Fruit fly (Drosophila melanogaster): Measurements from ENCODE around the gene Dus2.

The Dus2 gene

dm6 chrX:14218045-14218483 is 19.7 kb upstream of the Dus2 start (continued):
- TF ChIP-seq pita (GFP tag; optimal IDR thresholded peaks at IDR 0.05) (no peak), Xrp1 (GFP tag; IDR thresholded peaks at IDR 0.05) (peak; percentile 92), ham (GFP tag; IDR thresholded peaks at IDR 0.05) (peak; percentile 46; the same call in 1 of the 2 replicates), CG6765 (GFP tag; optimal IDR thresholded peaks at IDR 0.05) (peak; percentile 72), CG13296 (GFP tag; optimal IDR thresholded peaks at IDR 0.05) (peak; percentile 84), CG17359 (tag; optimal IDR thresholded peaks at IDR 0.05) (peak; percentile 90), sd (tag; optimal IDR thresholded peaks at IDR 0.05) (peak; percentile 47), esg (GFP tag; conservative IDR thresholded peaks at IDR 0.05) (peak; percentile 78), CG13775 (GFP tag; optimal IDR thresholded peaks at IDR 0.05) (peak; percentile 81), seq (GFP tag; IDR thresholded peaks at IDR 0.05) (peak; percentile 80), CG11504 (tag; optimal IDR thresholded peaks at IDR 0.05) (peak; percentile 93), pfk (GFP tag; optimal IDR thresholded peaks at IDR 0.05) (no peak), ems (GFP tag; optimal IDR thresholded peaks at IDR 0.05) (peak; percentile 44), pb (GFP tag; optimal IDR thresholded peaks at IDR 0.05) (no peak), Dbx (GFP tag; IDR thresholded peaks at IDR 0.05) (peak; percentile 87), CG11093 (GFP tag; IDR thresholded peaks at IDR 0.05) (peak; percentile 70; the same call in 2 of the 3 replicates), insv (GFP tag; optimal IDR thresholded peaks at IDR 0.05) (peak in 1 of 2 experiments; percentile 21), klu (GFP tag; IDR thresholded peaks at IDR 0.05) (peak; percentile 66; the same call in 1 of the 2 replicates), Ets97D (GFP tag; optimal IDR thresholded peaks at IDR 0.05) (peak; percentile 33), CG1832 (GFP tag; optimal IDR thresholded peaks at IDR 0.05) (no peak), BtbVII (GFP tag; optimal IDR thresholded peaks at IDR 0.05) (peak; percentile 86), CG17612 (GFP tag; IDR thresholded peaks at IDR 0.05) (peak; percentile 70), jigr1 (GFP tag; IDR thresholded peaks at IDR 0.05) (0 out of 3 replicates have a peak, but pooled peaks have one; percentile 44), Doc2 (GFP tag; IDR thresholded peaks at IDR 0.05) (peak; percentile 54; the same call in 1 of the 2 replicates), Optix (GFP tag; IDR thresholded peaks at IDR 0.05) (0 out of 3 replicates have a peak, but pooled peaks have one; percentile 53), B-H1 (GFP tag; IDR thresholded peaks at IDR 0.05) (peak; percentile 85), CG9876 (GFP tag; optimal IDR thresholded peaks at IDR 0.05) (peak; percentile 36), corto (GFP tag; optimal IDR thresholded peaks at IDR 0.05) (peak; percentile 77), CG1529 (GFP tag; optimal IDR thresholded peaks at IDR 0.05) (peak; percentile 64), CG5180 (GFP tag; optimal IDR thresholded peaks at IDR 0.05) (peak; percentile 53), CG4360 (GFP tag; IDR thresholded peaks at IDR 0.05) (0 out of 2 replicates have a peak, but pooled peaks have one; percentile 27), CG16863 (GFP tag; optimal IDR thresholded peaks at IDR 0.05) (peak; percentile 71), CG10654 (GFP tag; optimal IDR thresholded peaks at IDR 0.05) (peak; percentile 78), sens (GFP tag) (peak; percentile 93), shn (GFP tag; optimal IDR thresholded peaks at IDR 0.05) (no peak), Adf1 (GFP tag; IDR thresholded peaks at IDR 0.05) (peak; percentile 68), Bgb (GFP tag; IDR thresholded peaks at IDR 0.05; ENCODE audit: partially characterized antibody) (no peak), Max (GFP tag; optimal IDR thresholded peaks at IDR 0.05) (peak; percentile 71), CG8944 (GFP tag; optimal IDR thresholded peaks at IDR 0.05) (peak; percentile 58), ash1 (GFP tag; optimal IDR thresholded peaks at IDR 0.05) (no peak), ttk (GFP tag; IDR thresholded peaks at IDR 0.05) (peak; percentile 77), CG18262 (tag; optimal IDR thresholded peaks at IDR 0.05) (peak; percentile 90), gcm2 (GFP tag; optimal IDR thresholded peaks at IDR 0.05) (peak; percentile 60), CG12071 (GFP tag; optimal IDR thresholded peaks at IDR 0.05) (peak; percentile 62), org-1 (GFP tag; optimal IDR thresholded peaks at IDR 0.05) (peak; percentile 84), Xbp1 (GFP tag; optimal IDR thresholded peaks at IDR 0.05) (peak; percentile 88), CG31365 (tag; optimal IDR thresholded peaks at IDR 0.05) (peak; percentile 32), CG1647 (GFP tag; optimal IDR thresholded peaks at IDR 0.05) (peak; percentile 61), dmrt99B (tag; optimal IDR thresholded peaks at IDR 0.05) (peak; percentile 92), abd-A (tag; optimal IDR thresholded peaks at IDR 0.05) (no peak), CG9817 (tag; optimal IDR thresholded peaks at IDR 0.05) (peak; percentile 80)

Measured in whole organism, embryonic.